Fruit fly (Drosophila melanogaster) whole organism, embryonic: ENCODE data around the gene TwdlX.

Experiments
- ATbp ChIP-seq: fragments of 200-800 bp; sonication (Bioruptor generic); optimal IDR thresholded peaks from 2 replicates; lab custom pipeline; 2017; ENCODE audit warnings: missing biosample characterization, mild to moderate bottlenecking, missing genetic modification characterization, missing genetic modification reagents
- Asciz ChIP-seq: fragments of 200-800 bp; sonication (Bioruptor generic); optimal IDR thresholded peaks from 2 replicates; lab custom pipeline; 2017; ENCODE audit warnings: missing biosample characterization, mild to moderate bottlenecking, missing genetic modification characterization, missing genetic modification reagents
- Atf3 ChIP-seq: fragments of 200-800 bp; sonication (Bioruptor generic); optimal IDR thresholded peaks from 3 replicates; lab custom pipeline; 2016; ENCODE audit warnings: missing biosample characterization, missing genetic modification characterization
- CG10366 ChIP-seq: fragments of 200-800 bp; sonication (Bioruptor generic); IDR thresholded peaks from 2 replicates; pipeline ENCODE4 v1.3.6; 2022; ENCODE audit warnings: missing biosample characterization, missing genetic modification characterization
- CG10431 ChIP-seq: fragments of 200-800 bp; sonication (Bioruptor generic); optimal IDR thresholded peaks from 3 replicates; lab custom pipeline; 2018; ENCODE audit warnings: missing biosample characterization, mild to moderate bottlenecking, missing genetic modification characterization
- CG13296 ChIP-seq: fragments of 200-800 bp; sonication (Bioruptor generic); optimal IDR thresholded peaks from 3 replicates; lab custom pipeline; 2018; ENCODE audit warnings: missing biosample characterization, mild to moderate bottlenecking, missing genetic modification characterization
- CG13894 ChIP-seq: fragments of 200-800 bp; sonication (Bioruptor generic); optimal IDR thresholded peaks from 3 replicates; lab custom pipeline; 2018; ENCODE audit warnings: missing biosample characterization, mild to moderate bottlenecking, missing genetic modification characterization, moderate library complexity
- CG15514 ChIP-seq: fragments of 200-800 bp; sonication (Bioruptor generic); optimal IDR thresholded peaks from 3 replicates; lab custom pipeline; 2017; ENCODE audit warnings: missing biosample characterization, missing genetic modification characterization, mild to moderate bottlenecking, moderate library complexity, missing genetic modification reagents
- CG2129 ChIP-seq: fragments of 200-800 bp; sonication (Bioruptor generic); IDR thresholded peaks from 2 replicates; pipeline ENCODE4 v1.3.6; 2022; ENCODE audit warnings: missing biosample characterization, missing genetic modification characterization; ENCODE audit not compliant: partially characterized antibody
- CG31441 ChIP-seq: fragments of 200-800 bp; sonication (Bioruptor generic); IDR thresholded peaks from 2 replicates; pipeline ENCODE4 v1.3.6; 2022; ENCODE audit warnings: missing biosample characterization, missing genetic modification characterization
- CG3163 ChIP-seq: fragments of 200-800 bp; sonication (Bioruptor generic); optimal IDR thresholded peaks from 3 replicates; lab custom pipeline; 2016; ENCODE audit warnings: missing biosample characterization, missing genetic modification characterization
- CG32532 ChIP-seq: fragments of 200-800 bp; sonication (Bioruptor generic); IDR thresholded peaks from 2 replicates; pipeline ENCODE4 v1.3.6; 2022; ENCODE audit warnings: missing biosample characterization, missing genetic modification characterization
- CG33213 ChIP-seq: fragments of 200-800 bp; sonication (Bioruptor generic); optimal IDR thresholded peaks from 3 replicates; lab custom pipeline; 2016; ENCODE audit warnings: missing biosample characterization, missing genetic modification characterization
- CG4328 ChIP-seq: fragments of 200-800 bp; sonication (Bioruptor generic); optimal IDR thresholded peaks from 3 replicates; lab custom pipeline; 2017; ENCODE audit warnings: missing biosample characterization, missing genetic modification reagents, missing genetic modification characterization
- CG6175 ChIP-seq: fragments of 200-800 bp; sonication (Bioruptor generic); IDR thresholded peaks from 3 replicates; pipeline ENCODE4 v1.3.6; 2022; ENCODE audit warnings: missing biosample characterization, missing genetic modification characterization
- CG7963 ChIP-seq: fragments of 200-800 bp; sonication (Bioruptor generic); IDR thresholded peaks from 3 replicates; pipeline ENCODE4 v1.3.6; 2022; ENCODE audit warnings: missing biosample characterization, missing genetic modification characterization; ENCODE audit not compliant: partially characterized antibody
- CG9215 ChIP-seq: fragments of 200-800 bp; sonication (Bioruptor generic); IDR thresholded peaks from 2 replicates; pipeline ENCODE4 v1.3.6; 2022; ENCODE audit warnings: missing biosample characterization, missing genetic modification characterization
- CG9727 ChIP-seq: fragments of 200-800 bp; sonication (Bioruptor generic); optimal IDR thresholded peaks from 3 replicates; lab custom pipeline; 2017; ENCODE audit warnings: missing biosample characterization, mild to moderate bottlenecking, missing genetic modification characterization
- ERR ChIP-seq: fragments of 200-800 bp; sonication (Bioruptor generic); optimal IDR thresholded peaks from 2 replicates; lab custom pipeline; 2016; ENCODE audit warnings: missing biosample characterization, missing genetic modification characterization
- HHEX ChIP-seq: fragments of 200-800 bp; sonication (Bioruptor generic); optimal IDR thresholded peaks from 3 replicates; lab custom pipeline; 2017; ENCODE audit warnings: missing biosample characterization, mild to moderate bottlenecking, missing genetic modification characterization, missing genetic modification reagents
- Hr39 ChIP-seq: fragments of >200 bp; optimal IDR thresholded peaks from 2 replicates; lab custom pipeline; 2017
- Hsf ChIP-seq: fragments of 200-800 bp; sonication (Bioruptor generic); optimal IDR thresholded peaks from 3 replicates; lab custom pipeline; 2016; ENCODE audit warnings: missing biosample characterization, missing genetic modification characterization
- MBD-R2 ChIP-seq: fragments of 200-800 bp; sonication (Bioruptor generic); IDR thresholded peaks from 2 replicates; pipeline ENCODE4 v1.3.6; 2022; ENCODE audit warnings: missing biosample characterization, missing genetic modification characterization
- Scr ChIP-seq: fragments of 200-800 bp; sonication (Bioruptor generic); IDR thresholded peaks from 2 replicates; pipeline ENCODE4 v1.3.6; 2022; ENCODE audit warnings: missing biosample characterization, missing genetic modification characterization; ENCODE audit not compliant: partially characterized antibody
- Sin3A ChIP-seq: fragments of >200 bp; optimal IDR thresholded peaks from 2 replicates; lab custom pipeline; 2018
- Sox100B ChIP-seq: fragments of 200-800 bp; sonication (Bioruptor generic); optimal IDR thresholded peaks from 3 replicates; lab custom pipeline; 2018; ENCODE audit warnings: missing biosample characterization, mild to moderate bottlenecking, missing genetic modification characterization
- Sox102F ChIP-seq: fragments of 200-800 bp; sonication (Bioruptor generic); optimal IDR thresholded peaks from 2 replicates; lab custom pipeline; 2018; ENCODE audit warnings: missing biosample characterization, mild to moderate bottlenecking, missing genetic modification characterization, moderate library complexity
- TFAM ChIP-seq: fragments of 200-800 bp; sonication (Bioruptor generic); optimal IDR thresholded peaks from 2 replicates; lab custom pipeline; 2017; ENCODE audit warnings: missing biosample characterization, missing genetic modification characterization, inconsistent platforms
- bab2 ChIP-seq: fragments of 200-800 bp; sonication (Bioruptor generic); optimal IDR thresholded peaks from 2 replicates; lab custom pipeline; 2016; ENCODE audit warnings: missing biosample characterization, missing genetic modification characterization
- br ChIP-seq: fragments of >200 bp; optimal IDR thresholded peaks from 2 replicates; lab custom pipeline; 2017
- dan ChIP-seq: fragments of 200-800 bp; sonication (Bioruptor generic); IDR thresholded peaks from 2 replicates; pipeline ENCODE4 v1.3.6; 2022; ENCODE audit warnings: missing biosample characterization, missing genetic modification characterization
- dmrt99B ChIP-seq: fragments of 200-800 bp; sonication (Bioruptor generic); optimal IDR thresholded peaks from 2 replicates; lab custom pipeline; 2018; ENCODE audit warnings: missing biosample characterization, mild to moderate bottlenecking, missing genetic modification characterization, moderate library complexity
- dysf ChIP-seq: fragments of 200-800 bp; sonication (Bioruptor generic); IDR thresholded peaks from 3 replicates; pipeline ENCODE4 v1.3.6; 2022; ENCODE audit warnings: missing biosample characterization, missing genetic modification characterization
- eyg ChIP-seq: fragments of 200-800 bp; sonication (Bioruptor generic); optimal IDR thresholded peaks from 3 replicates; lab custom pipeline; 2016; ENCODE audit warnings: missing biosample characterization, missing genetic modification characterization
- fru ChIP-seq: fragments of >200 bp; optimal IDR thresholded peaks from 2 replicates; lab custom pipeline; 2017
- gem ChIP-seq: fragments of 200-800 bp; sonication (Bioruptor generic); optimal IDR thresholded peaks from 2 replicates; lab custom pipeline; 2019; ENCODE audit warnings: missing biosample characterization, mild to moderate bottlenecking, missing genetic modification characterization, moderate library complexity
- gt ChIP-seq: fragments of 200-800 bp; sonication (Bioruptor generic); IDR thresholded peaks from 2 replicates; pipeline ENCODE4 v1.3.6; 2022; ENCODE audit warnings: missing biosample characterization, missing genetic modification characterization
- hth ChIP-seq: fragments of >200 bp; optimal IDR thresholded peaks from 2 replicates; lab custom pipeline; 2017; ENCODE audit warnings: inconsistent platforms
- ken ChIP-seq: fragments of 200-800 bp; sonication (Bioruptor generic); IDR thresholded peaks from 3 replicates; pipeline ENCODE4 v1.3.6; 2022; ENCODE audit warnings: missing biosample characterization, missing genetic modification characterization
- lmd ChIP-seq: fragments of 200-800 bp; sonication (Bioruptor generic); IDR thresholded peaks from 2 replicates; pipeline ENCODE4 v1.3.6; 2022; ENCODE audit warnings: missing biosample characterization, missing genetic modification characterization
- mam ChIP-seq: fragments of 200-800 bp; sonication (Bioruptor generic); optimal IDR thresholded peaks from 3 replicates; lab custom pipeline; 2016; ENCODE audit warnings: missing biosample characterization, missing genetic modification characterization
- onecut ChIP-seq: fragments of 200-800 bp; sonication (Bioruptor generic); IDR thresholded peaks from 2 replicates; pipeline ENCODE4 v1.3.6; 2022; ENCODE audit warnings: missing biosample characterization, missing genetic modification characterization
- org-1 ChIP-seq: fragments of 200-800 bp; sonication (Bioruptor generic); optimal IDR thresholded peaks from 2 replicates; lab custom pipeline; 2017; ENCODE audit warnings: missing biosample characterization, missing genetic modification characterization
- p53 ChIP-seq: fragments of 200-800 bp; sonication (Bioruptor generic); optimal IDR thresholded peaks from 2 replicates; lab custom pipeline; 2016; ENCODE audit warnings: missing biosample characterization, missing genetic modification characterization
- pum ChIP-seq: fragments of 200-800 bp; sonication (Bioruptor generic); optimal IDR thresholded peaks from 2 replicates; lab custom pipeline; 2016; ENCODE audit warnings: missing biosample characterization, missing genetic modification characterization
- run ChIP-seq: fragments of 200-800 bp; sonication (Bioruptor generic); optimal IDR thresholded peaks from 3 replicates; lab custom pipeline; 2018; ENCODE audit warnings: missing biosample characterization, mild to moderate bottlenecking, missing genetic modification characterization
- salm ChIP-seq: fragments of 200-800 bp; sonication (Bioruptor generic); optimal IDR thresholded peaks from 2 replicates; lab custom pipeline; 2018; ENCODE audit warnings: missing biosample characterization, mild to moderate bottlenecking, missing genetic modification characterization
- scrt ChIP-seq: fragments of 200-800 bp; sonication (Bioruptor generic); optimal IDR thresholded peaks from 2 replicates; lab custom pipeline; 2018; ENCODE audit warnings: missing biosample characterization, mild to moderate bottlenecking, missing genetic modification characterization, moderate library complexity
- tio ChIP-seq: fragments of 200-800 bp; sonication (Bioruptor generic); optimal IDR thresholded peaks from 2 replicates; lab custom pipeline; 2017; ENCODE audit warnings: missing biosample characterization, missing genetic modification characterization, inconsistent platforms
- tup ChIP-seq: fragments of 200-800 bp; sonication (Bioruptor generic); optimal IDR thresholded peaks from 2 replicates; lab custom pipeline; 2016; ENCODE audit warnings: missing biosample characterization, mild to moderate bottlenecking, missing genetic modification characterization, moderate library complexity
- z ChIP-seq: fragments of 200-800 bp; sonication (Bioruptor generic); IDR thresholded peaks from 3 replicates; pipeline ENCODE4 v1.3.6; 2022; ENCODE audit warnings: missing biosample characterization, missing genetic modification characterization
- zfh2 ChIP-seq: fragments of 200-800 bp; sonication (Bioruptor generic); optimal IDR thresholded peaks from 2 replicates; lab custom pipeline; 2016; ENCODE audit warnings: missing biosample characterization, missing genetic modification characterization

The TwdlX gene

DNA sequence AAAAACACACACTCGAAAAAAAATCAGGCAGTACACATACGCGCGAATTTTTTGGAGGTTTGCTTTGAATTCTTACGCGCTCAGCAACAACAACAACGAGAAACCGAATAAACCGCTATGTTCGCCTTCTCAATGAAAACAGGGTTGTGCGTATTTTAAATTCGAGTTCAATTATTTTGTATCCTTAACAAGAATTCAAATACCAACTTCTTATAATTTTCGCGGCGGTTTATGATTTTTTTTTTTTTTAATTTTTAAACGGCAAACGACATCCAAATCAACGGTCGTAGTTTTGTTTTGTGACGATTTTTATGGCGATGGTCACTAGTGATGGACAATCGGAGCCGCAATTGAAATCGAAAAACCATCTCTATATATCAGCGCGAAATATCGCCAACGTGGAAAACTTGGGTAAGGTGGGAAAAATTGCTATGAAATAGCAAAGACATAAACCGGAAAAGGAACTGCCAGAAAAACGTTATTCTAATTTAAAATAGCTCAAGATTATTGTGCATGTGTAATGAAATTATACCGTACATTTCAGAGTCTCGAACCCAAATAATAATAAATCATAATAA lies 20.8 kb downstream of the TwdlX start, which contains the start of gene goe (continued):
- TF ChIP-seq CG2129 (GFP tag; lab: Robert Waterston, UW) (peak; percentile 74), Hsf (GFP tag; lab: Kevin White, UChicago) (peak; percentile 85), org-1 (GFP tag; lab: Kevin White, UChicago) (peak; percentile 77), Sox100B (GFP tag; lab: Kevin White, UChicago) (peak; percentile 29), zfh2 (GFP tag; lab: Kevin White, UChicago) (peak; percentile 90), CG32532 (peak; percentile 88), CG31441 (GFP tag; lab: Robert Waterston, UW) (0 out of 2 replicates have a peak, but pooled peaks have one; percentile 32), CG6175 (GFP tag; lab: Robert Waterston, UW) (peak; percentile 79), Sox102F (GFP tag; lab: Kevin White, UChicago) (peak; percentile 53), CG3163 (peak; percentile 75), p53 (peak; percentile 85), Atf3 (peak; percentile 74), salm (tag; lab: Kevin White, UChicago) (peak; percentile 58), dysf (GFP tag; lab: Robert Waterston, UW) (peak; percentile 68; the same call in 2 of the 3 replicates), pum (peak; percentile 66), CG7963 (peak; percentile 65; the same call in 1 of the 3 replicates), dan (GFP tag; lab: Robert Waterston, UW) (no peak), br (lab: Kevin White, UChicago) (no peak), MBD-R2 (GFP tag; lab: Robert Waterston, UW) (peak; percentile 67), onecut (GFP tag; lab: Robert Waterston, UW) (peak; percentile 50), HHEX (GFP tag; lab: Kevin White, UChicago) (peak; percentile 59), TFAM (GFP tag; lab: Kevin White, UChicago) (no peak), CG9215 (peak; percentile 75), run (tag; lab: Kevin White, UChicago) (peak; percentile 53), lmd (GFP tag; lab: Robert Waterston, UW) (peak; percentile 73), Sin3A (lab: Kevin White, UChicago) (peak; percentile 39), Asciz (GFP tag; lab: Kevin White, UChicago) (peak; percentile 58), CG15514 (GFP tag; lab: Kevin White, UChicago) (peak; percentile 88), mam (GFP tag; lab: Kevin White, UChicago) (peak; percentile 89), Scr (peak; percentile 89), CG33213 (GFP tag; lab: Kevin White, UChicago) (peak; percentile 89), tup (GFP tag; lab: Kevin White, UChicago) (no peak), dmrt99B (tag; lab: Kevin White, UChicago) (peak; percentile 24), tio (peak; percentile 68), ken (GFP tag; lab: Robert Waterston, UW) (peak; percentile 88), bab2 (GFP tag; lab: Kevin White, UChicago) (peak; percentile 81), CG4328 (GFP tag; lab: Kevin White, UChicago) (peak; percentile 64), gt (GFP tag; lab: Robert Waterston, UW) (peak; percentile 22; the same call in 1 of the 2 replicates), z (GFP tag; lab: Robert Waterston, UW) (no peak), eyg (GFP tag; lab: Kevin White, UChicago) (peak; percentile 68), CG13894 (tag; lab: Kevin White, UChicago) (peak; percentile 70), ERR (GFP tag; lab: Kevin White, UChicago) (peak; percentile 77), CG13296 (peak; percentile 73), CG9727 (GFP tag; lab: Kevin White, UChicago) (peak; percentile 84), fru (no peak), CG10366 (GFP tag; lab: Robert Waterston, UW) (peak; percentile 75), gem (tag; lab: Kevin White, UChicago) (peak; percentile 69), Hr39 (lab: Kevin White, UChicago) (no peak), CG10431 (GFP tag; lab: Kevin White, UChicago) (peak; percentile 57), ATbp (GFP tag; lab: Kevin White, UChicago) (peak; percentile 73), scrt (GFP tag; lab: Kevin White, UChicago) (peak; percentile 64), hth (lab: Kevin White, UChicago) (no peak)
